Worm (Caenorhabditis elegans) whole organism, young adult: ENCODE measurements around the gene eif-1.A.
A peak's percentile ranks its signal among the peaks of the same experiment; 100 is the strongest.

Experiments
- F10E7.11 ChIP-seq: sonication (generic microtip); optimal IDR thresholded peaks from 2 replicates; lab custom pipeline; 2017; ENCODE audit warnings: mild to moderate bottlenecking, missing genetic modification characterization, moderate library complexity, missing compliant biosample characterization
- F37B4.10 ChIP-seq: fragments of 200-800 bp; sonication (Bioruptor generic); IDR thresholded peaks from 2 replicates; pipeline ENCODE4 v1.3.6; 2022; ENCODE audit warnings: missing genetic modification characterization, missing compliant biosample characterization
- F39B2.1 ChIP-seq: fragments of 200-800 bp; sonication (Bioruptor generic); IDR thresholded peaks from 2 replicates; pipeline ENCODE4 v1.3.6; 2022; ENCODE audit warnings: missing genetic modification reagents, missing genetic modification characterization, missing compliant biosample characterization
- F55B11.4 ChIP-seq: sonication (generic microtip); optimal IDR thresholded peaks from 2 replicates; lab custom pipeline; 2016; ENCODE audit warnings: missing compliant biosample characterization, missing genetic modification characterization, borderline replicate concordance; ENCODE audit not compliant: insufficient read depth
- Y53G8AR.9 ChIP-seq: fragments of 200-800 bp; sonication (Bioruptor generic); conservative IDR thresholded peaks from 2 replicates; pipeline ENCODE4 v1.3.6; 2022; ENCODE audit warnings: missing genetic modification reagents, missing genetic modification characterization, missing compliant biosample characterization
- attf-6 ChIP-seq: fragments of 200-800 bp; sonication (Bioruptor generic); IDR thresholded peaks from 2 replicates; pipeline ENCODE4 v1.3.6; 2022; ENCODE audit warnings: missing genetic modification reagents, missing genetic modification characterization, missing compliant biosample characterization
- bed-1 ChIP-seq: fragments of 200-800 bp; sonication (Bioruptor generic); IDR thresholded peaks from 2 replicates; pipeline ENCODE4 v1.3.6; 2022; ENCODE audit warnings: missing genetic modification reagents, missing genetic modification characterization, missing compliant biosample characterization
- cebp-1 ChIP-seq, 2 experiments: fragments of 200-800 bp in 1 of 2; sonication (Bioruptor generic) in 1 of 2; sonication (generic microtip) in 1 of 2; IDR thresholded peaks in 1 of 2; optimal IDR thresholded peaks in 1 of 2; 2 replicates each; pipeline versions ENCODE4 v1.3.6 to Lab custom; 2017 to 2022; ENCODE audit warnings: missing compliant biosample characterization in 2 of 2, missing genetic modification characterization in 2 of 2, mild to moderate bottlenecking in 1 of 2, missing genetic modification reagents in 1 of 2, moderate library complexity in 1 of 2
- ceh-100 ChIP-seq: fragments of 200-800 bp; sonication (Bioruptor generic); IDR thresholded peaks from 2 replicates; pipeline ENCODE4 v1.3.6; 2022; ENCODE audit warnings: missing genetic modification reagents, missing genetic modification characterization, missing compliant biosample characterization
- ceh-27 ChIP-seq: fragments of 200-800 bp; sonication (Bioruptor generic); optimal IDR thresholded peaks from 2 replicates; lab custom pipeline; 2018; ENCODE audit warnings: mild to moderate bottlenecking, missing genetic modification characterization, moderate library complexity, missing compliant biosample characterization
- ceh-58 ChIP-seq: fragments of 200-800 bp; sonication (Bioruptor generic); IDR thresholded peaks from 2 replicates; pipeline ENCODE4 v1.3.6; 2022; ENCODE audit warnings: missing genetic modification characterization, missing compliant biosample characterization
- ceh-79 ChIP-seq: sonication (generic microtip); optimal IDR thresholded peaks from 2 replicates; lab custom pipeline; 2017; ENCODE audit warnings: mild to moderate bottlenecking, missing genetic modification characterization, missing compliant biosample characterization
- ceh-91 ChIP-seq: fragments of 200-800 bp; sonication (Bioruptor generic); IDR thresholded peaks from 2 replicates; pipeline ENCODE4 v1.3.6; 2022; ENCODE audit warnings: missing genetic modification reagents, missing genetic modification characterization, missing compliant biosample characterization
- die-1 ChIP-seq: sonication (generic microtip); optimal IDR thresholded peaks from 2 replicates; lab custom pipeline; 2016; ENCODE audit warnings: missing genotype, mild to moderate bottlenecking, missing genetic modification characterization, missing compliant biosample characterization
- egl-18 ChIP-seq: fragments of 200-800 bp; sonication (Bioruptor generic); IDR thresholded peaks from 2 replicates; pipeline ENCODE4 v1.3.6; 2022; ENCODE audit warnings: missing genetic modification reagents, missing genetic modification characterization, missing compliant biosample characterization
- hlh-26 ChIP-seq: fragments of 200-800 bp; sonication (Bioruptor generic); conservative IDR thresholded peaks from 2 replicates; pipeline ENCODE4 v1.3.6; 2022; ENCODE audit warnings: missing genetic modification reagents, missing genetic modification characterization, missing compliant biosample characterization
- hmg-20 ChIP-seq: fragments of 200-800 bp; sonication (Bioruptor generic); IDR thresholded peaks from 2 replicates; pipeline ENCODE4 v1.3.6; 2022; ENCODE audit warnings: missing genetic modification reagents, missing genetic modification characterization, missing compliant biosample characterization
- lag-1 ChIP-seq: fragments of 200-800 bp; sonication (Bioruptor generic); IDR thresholded peaks from 2 replicates; pipeline ENCODE4 v1.3.6; 2022; ENCODE audit warnings: missing genetic modification reagents, missing genetic modification characterization, missing compliant biosample characterization
- madf-6 ChIP-seq: fragments of 200-800 bp; sonication (Bioruptor generic); IDR thresholded peaks from 2 replicates; pipeline ENCODE4 v1.3.6; 2022; ENCODE audit warnings: missing genetic modification reagents, missing genetic modification characterization, missing compliant biosample characterization
- mes-4 ChIP-seq: sonication (generic microtip); optimal IDR thresholded peaks from 2 replicates; lab custom pipeline; 2016; ENCODE audit warnings: missing genotype, missing genetic modification characterization, missing compliant biosample characterization
- nhr-80 ChIP-seq: sonication (generic microtip); optimal IDR thresholded peaks from 2 replicates; lab custom pipeline; 2016; ENCODE audit warnings: missing genetic modification characterization, missing compliant biosample characterization
- pbrm-1 ChIP-seq: fragments of 200-800 bp; sonication (Bioruptor generic); IDR thresholded peaks from 2 replicates; pipeline ENCODE4 v1.3.6; 2022; ENCODE audit warnings: missing genetic modification reagents, missing genetic modification characterization, missing compliant biosample characterization
- rpc-1 ChIP-seq, 2 experiments: fragments of 150-350 bp in 1 of 2; sonication (generic microtip) in 1 of 2; optimal IDR thresholded peaks; 2 replicates each; lab custom pipeline; 2014 to 2018; ENCODE audit warnings: missing biosample characterization in 1 of 2, missing genetic modification characterization in 1 of 2, missing genetic modification reagents in 1 of 2, missing genotype in 1 of 2
- sdz-38 ChIP-seq: sonication (generic microtip); optimal IDR thresholded peaks from 2 replicates; lab custom pipeline; 2016; ENCODE audit warnings: missing genotype, missing genetic modification characterization, missing compliant biosample characterization
- tlf-1 ChIP-seq: fragments of 200-800 bp; sonication (Bioruptor generic); optimal IDR thresholded peaks from 2 replicates; lab custom pipeline; 2018; ENCODE audit warnings: mild to moderate bottlenecking, missing genetic modification characterization, missing compliant biosample characterization
- ztf-26 ChIP-seq: sonication (generic microtip); optimal IDR thresholded peaks from 2 replicates; lab custom pipeline; 2017; ENCODE audit warnings: missing genetic modification characterization, missing compliant biosample characterization
- ztf-3 ChIP-seq: fragments of 200-800 bp; sonication (Bioruptor generic); optimal IDR thresholded peaks from 2 replicates; lab custom pipeline; 2018; ENCODE audit warnings: mild to moderate bottlenecking, missing genetic modification characterization, missing compliant biosample characterization

eif-1.A gene

DNA sequence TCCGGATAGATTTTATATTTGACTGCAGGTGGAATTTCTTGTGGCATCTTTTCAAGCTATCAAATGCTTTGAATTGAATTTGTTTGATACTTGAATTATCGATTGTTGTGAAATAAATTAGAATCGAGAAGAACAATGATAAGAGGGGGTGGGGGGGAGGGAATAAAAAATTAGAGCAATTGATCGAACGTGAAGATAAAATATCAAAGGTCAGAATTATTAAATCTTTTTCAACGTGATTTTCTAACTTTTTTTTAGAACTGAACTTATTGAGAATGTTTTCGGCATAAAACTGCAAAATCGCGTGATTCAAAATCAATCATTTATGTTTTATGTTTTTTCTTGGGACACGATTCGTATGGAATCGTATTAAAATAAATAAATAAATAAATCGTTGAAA, 16.5 kb downstream of the eif-1.A start, which contains the start of gene mpz-4:
Gene mpz-4 (minus strand): TSS at position 101 of the 400 bp plus-strand sequence.
- no peak for TF ChIP-seq hmg-20 (GFP tag; lab: Robert Waterston, UW)
- no peak for TF ChIP-seq cebp-1 (GFP tag; IDR thresholded peaks at IDR 0.05; lab: Robert Waterston, UW)
- no peak for TF ChIP-seq cebp-1 (tag; optimal IDR thresholded peaks at IDR 0.05; lab: Kevin White, UChicago)

DNA sequence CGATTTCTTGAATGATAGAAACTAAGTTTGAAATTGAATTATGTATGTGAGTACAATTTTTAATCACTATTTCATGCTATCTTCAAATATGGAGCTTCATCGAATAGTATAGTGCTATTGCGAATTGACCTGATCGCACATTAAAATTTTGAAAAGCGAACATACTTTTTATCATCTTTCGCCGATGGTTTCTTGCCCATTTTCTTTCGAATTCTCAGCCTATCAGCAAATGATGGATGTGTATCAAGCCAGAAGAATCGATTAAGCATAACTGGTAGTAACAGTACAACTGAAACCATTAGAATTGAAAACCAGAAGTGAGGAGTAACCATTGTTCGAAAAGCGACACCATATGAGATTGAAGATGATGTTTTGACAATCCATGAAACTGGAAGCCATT, 18.9 kb downstream of the eif-1.A start:
- no peak for TF ChIP-seq egl-18 (GFP tag; lab: Robert Waterston, UW)

DNA sequence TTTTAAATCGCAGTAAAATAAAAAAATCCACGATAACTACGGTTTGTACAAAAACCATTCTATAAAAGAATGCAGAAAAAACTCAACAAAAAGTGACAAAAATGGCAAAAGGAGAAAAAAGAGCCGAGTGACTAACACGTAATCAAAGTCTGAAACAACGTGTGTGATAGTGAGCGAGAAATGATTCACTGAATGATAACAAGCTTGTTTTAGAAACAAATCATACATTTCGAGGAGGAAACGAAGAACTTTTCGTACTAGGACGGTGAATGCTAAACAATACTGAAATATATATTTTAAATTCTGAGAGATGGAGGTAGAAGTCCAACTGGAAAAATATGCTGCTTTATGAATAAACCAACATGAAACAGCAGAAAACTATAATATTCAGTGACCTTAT, 31.3 kb downstream of the eif-1.A start:
- no peak for TF ChIP-seq rpc-1 (optimal IDR thresholded peaks at IDR 0.05; lab: Kevin White, UChicago)
- TF ChIP-seq rpc-1 (tag; optimal IDR thresholded peaks at IDR 0.05; lab: Kevin White, UChicago) = no peak
- TF ChIP-seq nhr-80 (tag; lab: Kevin White, UChicago) = peak; percentile 61

DNA sequence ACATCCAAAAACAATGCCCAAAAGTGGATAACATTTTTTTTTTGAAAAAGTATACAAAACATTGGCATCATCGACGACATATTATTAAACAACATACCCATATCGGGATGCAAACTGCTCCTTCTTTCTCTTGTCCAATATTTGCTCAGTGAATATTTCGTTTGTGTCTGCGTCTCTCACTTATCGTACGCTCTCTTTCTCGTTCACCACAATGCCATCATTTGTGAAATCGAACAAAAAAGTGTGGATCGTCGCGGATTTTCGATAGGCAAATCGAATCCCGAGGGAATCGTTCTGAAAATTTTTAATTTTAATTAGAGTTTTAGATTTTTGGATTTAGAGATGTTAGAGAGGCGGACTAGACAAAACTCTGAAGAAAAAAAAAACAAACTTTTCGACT, 36.1 kb downstream of the eif-1.A start, which contains the start of gene tat-2:
Gene tat-2 (minus strand): TSS at position 101 of the 400 bp plus-strand sequence.
- TF ChIP-seq ceh-27 (no peak), attf-6 (GFP tag; lab: Robert Waterston, UW) (no peak), ztf-3 (GFP tag; lab: Kevin White, UChicago) (no peak), Y53G8AR.9 (GFP tag; lab: Robert Waterston, UW) (no peak), F55B11.4 (no peak), hlh-26 (GFP tag; lab: Robert Waterston, UW) (no peak), F37B4.10 (no peak)

DNA sequence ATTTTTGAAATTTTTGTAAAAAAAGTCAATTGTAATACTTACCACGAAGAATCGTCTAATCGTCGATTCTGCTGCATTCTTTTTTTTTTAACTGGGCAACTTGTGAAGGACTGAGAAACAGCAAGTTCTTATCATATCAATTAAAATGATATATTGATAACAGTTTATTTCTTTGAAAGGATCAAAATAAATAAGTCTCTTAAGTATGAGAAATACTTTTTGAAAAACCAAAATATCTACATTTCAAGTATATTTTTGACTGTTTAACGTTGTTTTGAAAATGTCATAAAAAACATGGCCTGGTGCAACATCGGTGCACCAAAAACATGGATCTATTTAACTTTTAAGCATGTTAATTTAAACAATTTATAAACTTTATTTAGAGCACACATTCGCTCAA, 45.5 kb downstream of the eif-1.A start, which contains the start of gene Y17G9A.2:
Gene Y17G9A.2 (minus strand): TSS at position 101 of the 400 bp plus-strand sequence.
- no peak for TF ChIP-seq mes-4 (tag; lab: Kevin White, UChicago)
- no peak for TF ChIP-seq attf-6 (GFP tag; lab: Robert Waterston, UW)
- no peak for TF ChIP-seq bed-1 (GFP tag; lab: Robert Waterston, UW)
- no peak for TF ChIP-seq lag-1 (GFP tag; lab: Robert Waterston, UW)
- TF ChIP-seq sdz-38 = no peak
- TF ChIP-seq ceh-79 (tag; lab: Kevin White, UChicago) = no peak
- no peak for TF ChIP-seq hlh-26 (GFP tag; lab: Robert Waterston, UW)
- no peak for TF ChIP-seq Y53G8AR.9 (GFP tag; lab: Robert Waterston, UW)
- TF ChIP-seq rpc-1 (optimal IDR thresholded peaks at IDR 0.05; lab: Kevin White, UChicago) = no peak
- no peak for TF ChIP-seq rpc-1 (tag; optimal IDR thresholded peaks at IDR 0.05; lab: Kevin White, UChicago)
- TF ChIP-seq ceh-100 (GFP tag; lab: Robert Waterston, UW) = no peak
- TF ChIP-seq die-1 (tag; lab: Kevin White, UChicago) = no peak
- TF ChIP-seq cebp-1 (GFP tag; IDR thresholded peaks at IDR 0.05; lab: Robert Waterston, UW) = no peak
- TF ChIP-seq cebp-1 (tag; optimal IDR thresholded peaks at IDR 0.05; lab: Kevin White, UChicago) = no peak
- TF ChIP-seq ceh-58 (GFP tag; lab: Robert Waterston, UW) = no peak

DNA sequence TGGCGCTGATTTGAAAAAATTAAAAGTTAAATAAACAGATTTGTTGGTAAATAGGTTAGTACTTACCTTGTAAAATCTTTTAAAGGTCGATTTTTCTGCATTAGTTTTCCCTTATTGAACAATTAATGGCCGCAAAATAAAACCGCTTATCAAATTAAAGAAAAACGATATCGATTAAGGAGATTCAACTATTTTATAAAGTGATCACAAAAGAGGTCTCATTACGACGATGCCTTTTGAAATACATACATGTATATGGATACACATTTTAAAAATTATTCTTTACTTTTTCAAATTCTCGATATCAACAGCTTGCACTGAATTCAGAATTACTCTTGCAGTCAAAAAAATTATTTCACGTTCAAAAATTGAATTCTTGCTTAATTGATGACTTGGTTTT, 47.8 kb downstream of the eif-1.A start, which contains the start of gene Y17G9A.3:
Gene Y17G9A.3 (minus strand): TSS at position 101 of the 400 bp plus-strand sequence.
- TF ChIP-seq pbrm-1 (GFP tag; lab: Robert Waterston, UW) (no peak), F10E7.11 (tag; lab: Kevin White, UChicago) (no peak), madf-6 (GFP tag; lab: Robert Waterston, UW) (no peak), ceh-91 (no peak), hlh-26 (GFP tag; lab: Robert Waterston, UW) (no peak), ceh-100 (GFP tag; lab: Robert Waterston, UW) (no peak), tlf-1 (GFP tag; lab: Kevin White, UChicago) (no peak), F39B2.1 (GFP tag; lab: Robert Waterston, UW) (no peak), ztf-26 (no peak)
